Worm (Caenorhabditis elegans) whole organism, midembryonic: ENCODE data around the gene C29E4.15.

Experiments used
- cog-1 ChIP-seq: sonication (generic microtip); optimal IDR thresholded peaks from 2 replicates; lab custom pipeline; 2016; ENCODE audit warnings: missing genetic modification characterization, missing compliant biosample characterization
- klf-2 ChIP-seq: fragments of 200-800 bp; sonication (Bioruptor generic); conservative IDR thresholded peaks from 2 replicates; pipeline ENCODE4 v1.3.6; 2022; ENCODE audit warnings: missing genetic modification reagents, missing genetic modification characterization, missing compliant biosample characterization
- ref-1 ChIP-seq: fragments of 200-800 bp; sonication (Bioruptor generic); conservative IDR thresholded peaks from 2 replicates; pipeline ENCODE4 v1.3.6; 2022; ENCODE audit warnings: missing genetic modification reagents, missing genetic modification characterization, missing compliant biosample characterization

- no peak for TF ChIP-seq klf-2
- no peak for TF ChIP-seq cog-1 (tag; lab: Kevin White, UChicago)
- no peak for TF ChIP-seq ref-1 (GFP tag; lab: Robert Waterston, UW)
These were observed 14.9 kb upstream of the C29E4.15 start, which contains the start of gene C29E4.10 for ce11 chrIII:7937548-7937947.
